Worm (Caenorhabditis elegans): ENCODE data around the gene srv-26.

DNA sequence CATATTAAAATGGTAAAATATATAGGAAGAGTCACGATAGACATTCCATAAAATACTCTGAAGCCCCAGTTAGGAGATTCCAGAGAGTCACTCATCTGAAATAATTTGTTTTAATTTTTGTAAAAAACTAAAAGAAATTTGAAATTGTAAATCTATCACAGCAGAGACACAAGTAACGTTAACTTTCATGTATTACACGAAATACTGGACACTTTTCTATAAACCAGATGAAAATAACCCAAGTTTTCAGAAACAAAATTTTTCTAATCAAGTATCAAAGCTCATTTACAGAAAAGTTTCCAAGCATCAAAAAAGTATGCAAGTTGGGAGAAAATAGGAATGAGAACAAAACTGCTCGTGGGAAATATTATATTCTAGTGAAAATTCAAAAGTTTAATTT, 3.4 kb downstream of the srv-26 start, which contains the start of gene srv-27:
- no peak for TF ChIP-seq Y48G9A.11 (GFP tag; IDR thresholded peaks at IDR 0.05)
- no peak for TF ChIP-seq pha-4 (GFP tag; IDR thresholded peaks at IDR 0.05)
- no peak for TF ChIP-seq pha-4 (tag; optimal IDR thresholded peaks at IDR 0.05)
- TF ChIP-seq cey-2 (tag; optimal IDR thresholded peaks at IDR 0.05; ENCODE audit: borderline replicate concordance, insufficient read depth), result no peak
- TF ChIP-seq mdl-1 (tag; optimal IDR thresholded peaks at IDR 0.05), result no peak
- no peak for TF ChIP-seq ces-1 (GFP tag; optimal IDR thresholded peaks at IDR 0.05)
- no peak for TF ChIP-seq ztf-11 (tag; optimal IDR thresholded peaks at IDR 0.05)
- no peak for TF ChIP-seq dpl-1 (GFP tag; optimal IDR thresholded peaks at IDR 0.05)
- no peak for TF ChIP-seq ZK337.2 (GFP tag; IDR thresholded peaks at IDR 0.05)

All from whole organism, L4 larva.